Worm (Caenorhabditis elegans) whole organism, L3 larva: ENCODE measurements around the gene gpcp-2.

Experiments
- ceh-28 ChIP-seq: fragments of 150-350 bp; optimal IDR thresholded peaks from 2 replicates; lab custom pipeline; 2014; ENCODE audit warnings: missing biosample characterization, missing genetic modification reagents, missing genetic modification characterization
- nhr-25 ChIP-seq: sonication (generic microtip); optimal IDR thresholded peaks from 2 replicates; lab custom pipeline; 2017; ENCODE audit warnings: missing biosample characterization, missing genetic modification characterization
- nhr-28 ChIP-seq: fragments of 150-350 bp; optimal IDR thresholded peaks from 2 replicates; lab custom pipeline; 2014; ENCODE audit warnings: missing biosample characterization, missing genetic modification characterization
- nhr-76 ChIP-seq: fragments of 150-350 bp; sonication (generic microtip); optimal IDR thresholded peaks from 5 replicates; lab custom pipeline; 2014; ENCODE audit warnings: missing biosample characterization, missing genetic modification characterization

- no peak for TF ChIP-seq nhr-28
- no peak for TF ChIP-seq ceh-28 (tag; lab: Kevin White, UChicago)
- no peak for TF ChIP-seq nhr-76 (tag; lab: Kevin White, UChicago)
- TF ChIP-seq nhr-25 (tag; lab: Kevin White, UChicago): no peak
Measured at ce11 chrII:8050477-8050876, 22.7 kb downstream of the gpcp-2 start, which contains the start of gene mtre-1.
